Worm (Caenorhabditis elegans) whole organism, L1 larva: Measurements from ENCODE around the gene vps-45.

Source experiments
- efl-3 ChIP-seq: fragments of 200-800 bp; sonication (Bioruptor generic); optimal IDR thresholded peaks from 2 replicates; lab custom pipeline; 2018; ENCODE audit warnings: mild to moderate bottlenecking, missing genetic modification characterization, missing compliant biosample characterization
- isw-1 ChIP-seq: fragments of 200-800 bp; sonication (Bioruptor generic); IDR thresholded peaks from 2 replicates; pipeline ENCODE4 v1.3.6; 2022; ENCODE audit warnings: missing genetic modification characterization, missing compliant biosample characterization
- nhr-77 ChIP-seq: fragments of 150-350 bp; optimal IDR thresholded peaks from 2 replicates; lab custom pipeline; 2014; ENCODE audit warnings: missing biosample characterization, missing genetic modification characterization
- rnt-1 ChIP-seq: sonication (generic microtip); optimal IDR thresholded peaks from 2 replicates; lab custom pipeline; 2016; ENCODE audit warnings: mild to moderate bottlenecking, missing genetic modification characterization, moderate library complexity, missing compliant biosample characterization
- snpc-4 ChIP-seq: fragments of 150-350 bp; optimal IDR thresholded peaks from 2 replicates; lab custom pipeline; 2014; ENCODE audit warnings: missing biosample characterization, missing genetic modification characterization
- snu-23 ChIP-seq: sonication (generic microtip); optimal IDR thresholded peaks from 2 replicates; lab custom pipeline; 2016; ENCODE audit warnings: missing genetic modification characterization, missing compliant biosample characterization
- unc-62 ChIP-seq: fragments of 150-350 bp; optimal IDR thresholded peaks from 2 replicates; lab custom pipeline; 2014; ENCODE audit warnings: missing biosample characterization, missing genetic modification reagents, missing genetic modification characterization

DNA sequence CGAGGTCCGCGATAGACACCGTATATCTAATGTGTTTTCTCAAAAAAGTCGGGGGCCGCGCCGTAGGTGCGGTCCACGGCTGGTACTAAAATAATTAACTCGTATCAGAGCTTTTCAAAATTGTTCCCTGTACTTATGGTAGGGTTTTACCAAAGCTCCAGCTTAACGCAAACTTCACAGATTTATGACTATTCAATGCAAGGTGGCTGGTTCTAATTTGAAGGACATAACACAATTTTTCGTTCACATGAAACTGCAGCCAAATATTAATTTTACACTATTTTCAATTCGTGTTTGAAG lies 538 bp upstream of the vps-45 start:
- TF ChIP-seq snpc-4 (tag; lab: Kevin White, UChicago) (no peak), unc-62 (GFP tag; lab: Kevin White, UChicago) (no peak), nhr-77 (no peak), snu-23 (no peak), rnt-1 (tag; lab: Kevin White, UChicago) (no peak), efl-3 (no peak), isw-1 (no peak)
